Fruit fly (Drosophila melanogaster) whole organism, adult: ENCODE results near the gene dpr3.

Source experiments
- CG11617 ChIP-seq: fragments of 200-800 bp; sonication (Bioruptor generic); optimal IDR thresholded peaks from 2 replicates; lab custom pipeline; 2017; ENCODE audit warnings: mild to moderate bottlenecking, missing biosample characterization, missing genetic modification reagents, missing genetic modification characterization
- CG12768 ChIP-seq: fragments of 200-800 bp; sonication (Bioruptor generic); optimal IDR thresholded peaks from 2 replicates; lab custom pipeline; 2017; ENCODE audit warnings: missing biosample characterization, missing genetic modification characterization, mild to moderate bottlenecking, moderate library complexity, missing genetic modification reagents
- CG14711 ChIP-seq: fragments of 200-800 bp; sonication (Bioruptor generic); optimal IDR thresholded peaks from 2 replicates; lab custom pipeline; 2018; ENCODE audit warnings: missing biosample characterization, mild to moderate bottlenecking, missing genetic modification characterization, moderate library complexity
- CG1620 ChIP-seq: fragments of 200-800 bp; sonication (Bioruptor generic); optimal IDR thresholded peaks from 2 replicates; lab custom pipeline; 2016; ENCODE audit warnings: missing biosample characterization, missing genetic modification characterization
- CG33017 ChIP-seq: fragments of 200-800 bp; sonication (Bioruptor generic); optimal IDR thresholded peaks from 2 replicates; lab custom pipeline; 2018; ENCODE audit warnings: missing biosample characterization, mild to moderate bottlenecking, missing genetic modification characterization, moderate library complexity
- CG5204 ChIP-seq: fragments of 200-800 bp; sonication (Bioruptor generic); optimal IDR thresholded peaks from 2 replicates; lab custom pipeline; 2016; ENCODE audit warnings: missing biosample characterization, missing genetic modification characterization
- CG7045 ChIP-seq: fragments of 200-800 bp; sonication (Bioruptor generic); optimal IDR thresholded peaks from 2 replicates; lab custom pipeline; 2017; ENCODE audit warnings: missing biosample characterization, mild to moderate bottlenecking, missing genetic modification characterization
- CG7101 ChIP-seq: fragments of 200-800 bp; sonication (Bioruptor generic); optimal IDR thresholded peaks from 2 replicates; lab custom pipeline; 2018; ENCODE audit warnings: missing biosample characterization, mild to moderate bottlenecking, missing genetic modification characterization, moderate library complexity
- Clk ChIP-seq: fragments of 200-800 bp; sonication (Bioruptor generic); optimal IDR thresholded peaks from 2 replicates; lab custom pipeline; 2017; ENCODE audit warnings: missing biosample characterization, missing genetic modification characterization
- Crg-1 ChIP-seq: fragments of 200-800 bp; sonication (Bioruptor generic); optimal IDR thresholded peaks from 2 replicates; lab custom pipeline; 2016; ENCODE audit warnings: missing biosample characterization, missing genetic modification characterization
- Hr96 ChIP-seq: fragments of 200-800 bp; sonication (Bioruptor generic); optimal IDR thresholded peaks from 2 replicates; lab custom pipeline; 2016; ENCODE audit warnings: missing biosample characterization, missing genetic modification characterization
- Mnt ChIP-seq: fragments of 200-800 bp; sonication (Bioruptor generic); optimal IDR thresholded peaks from 2 replicates; lab custom pipeline; 2016; ENCODE audit warnings: missing biosample characterization, mild to moderate bottlenecking, missing genetic modification characterization
- bab1 ChIP-seq: fragments of 200-800 bp; sonication (Bioruptor generic); optimal IDR thresholded peaks from 3 replicates; lab custom pipeline; 2019; ENCODE audit warnings: missing biosample characterization, mild to moderate bottlenecking, missing genetic modification characterization, moderate library complexity
- cic ChIP-seq: fragments of 200-800 bp; sonication (Bioruptor generic); optimal IDR thresholded peaks from 2 replicates; lab custom pipeline; 2017; ENCODE audit warnings: missing biosample characterization, mild to moderate bottlenecking, missing genetic modification characterization, moderate library complexity
- cnc ChIP-seq, 2 experiments: fragments of >200 bp; optimal IDR thresholded peaks; 2 replicates each; lab custom pipeline; 2017
- kay ChIP-seq: fragments of 200-800 bp; sonication (Bioruptor generic); peaks from one replicate; lab custom pipeline; 2016; ENCODE audit warnings: missing biosample characterization, missing genetic modification characterization, borderline replicate concordance
- ovo ChIP-seq: fragments of 200-800 bp; sonication (Bioruptor generic); optimal IDR thresholded peaks from 2 replicates; lab custom pipeline; 2016; ENCODE audit warnings: missing biosample characterization, missing genetic modification characterization
- pad ChIP-seq: fragments of 200-800 bp; sonication (Bioruptor generic); optimal IDR thresholded peaks from 3 replicates; lab custom pipeline; 2017; ENCODE audit warnings: missing biosample characterization, missing genetic modification characterization, mild to moderate bottlenecking, moderate library complexity, missing genetic modification reagents
- tj ChIP-seq: fragments of 200-800 bp; sonication (Bioruptor generic); optimal IDR thresholded peaks from 3 replicates; lab custom pipeline; 2017; ENCODE audit warnings: missing biosample characterization, mild to moderate bottlenecking, missing genetic modification characterization, moderate library complexity
- toe ChIP-seq: fragments of 200-800 bp; sonication (Bioruptor generic); optimal IDR thresholded peaks from 2 replicates; lab custom pipeline; 2016; ENCODE audit warnings: missing biosample characterization, missing genetic modification characterization

Gene dpr3

DNA sequence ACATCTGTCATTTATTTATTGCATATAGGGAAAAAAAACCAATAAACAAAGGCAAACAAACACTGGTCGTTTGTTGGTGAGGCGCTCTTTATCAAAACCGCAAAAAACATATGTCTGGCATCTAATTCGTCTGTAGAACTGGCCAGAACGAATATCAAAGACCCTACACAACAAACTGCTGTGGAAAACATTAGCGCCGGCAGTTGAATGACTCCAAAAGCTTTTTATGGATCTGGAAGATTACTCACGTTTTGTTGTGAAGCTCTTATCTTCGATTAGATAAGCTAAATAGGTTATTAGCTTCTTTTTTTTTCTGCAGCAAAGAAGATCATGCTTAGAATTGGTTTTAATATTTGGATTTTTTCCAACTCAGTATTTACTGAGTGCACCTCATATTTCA is 23.3 kb upstream of the dpr3 start:
- TF ChIP-seq CG7045 (GFP tag; lab: Kevin White, UChicago) (no peak), Clk (GFP tag; lab: Kevin White, UChicago) (no peak), CG33017 (peak; percentile 21), Crg-1 (GFP tag; lab: Kevin White, UChicago) (peak; percentile 10), CG12768 (GFP tag; lab: Kevin White, UChicago) (no peak), bab1 (GFP tag; lab: Kevin White, UChicago) (peak; percentile 15), toe (GFP tag; lab: Kevin White, UChicago) (no peak), CG1620 (GFP tag; lab: Kevin White, UChicago) (no peak), cic (GFP tag; lab: Kevin White, UChicago) (no peak), CG14711 (tag; lab: Kevin White, UChicago) (peak; percentile 7), Mnt (GFP tag; lab: Kevin White, UChicago) (no peak), CG11617 (GFP tag; lab: Kevin White, UChicago) (no peak), CG7101 (tag; lab: Kevin White, UChicago) (peak; percentile 16), tj (no peak)

DNA sequence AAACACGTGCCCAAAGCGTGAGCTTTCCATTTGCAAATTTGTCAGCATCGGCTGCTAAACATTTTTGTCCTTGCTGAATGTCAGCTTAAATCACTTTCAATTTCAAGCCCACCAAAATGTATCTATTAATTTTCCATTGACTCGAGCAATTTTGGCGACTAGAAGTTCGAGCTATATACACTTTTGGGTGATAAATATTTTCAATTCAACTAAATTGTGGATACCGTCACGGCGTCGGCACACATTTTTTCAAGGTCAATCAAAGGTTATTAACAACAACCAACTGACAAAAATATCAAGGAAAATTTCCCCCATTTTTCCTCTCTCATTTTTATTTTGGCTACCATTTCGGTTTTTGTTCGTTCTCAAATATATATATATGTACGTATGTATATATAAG is 22.5 kb upstream of the dpr3 start:
- peak; percentile 85 for TF ChIP-seq kay (GFP tag; lab: Kevin White, UChicago)
- TF ChIP-seq CG7101 (tag; lab: Kevin White, UChicago) = no peak

DNA sequence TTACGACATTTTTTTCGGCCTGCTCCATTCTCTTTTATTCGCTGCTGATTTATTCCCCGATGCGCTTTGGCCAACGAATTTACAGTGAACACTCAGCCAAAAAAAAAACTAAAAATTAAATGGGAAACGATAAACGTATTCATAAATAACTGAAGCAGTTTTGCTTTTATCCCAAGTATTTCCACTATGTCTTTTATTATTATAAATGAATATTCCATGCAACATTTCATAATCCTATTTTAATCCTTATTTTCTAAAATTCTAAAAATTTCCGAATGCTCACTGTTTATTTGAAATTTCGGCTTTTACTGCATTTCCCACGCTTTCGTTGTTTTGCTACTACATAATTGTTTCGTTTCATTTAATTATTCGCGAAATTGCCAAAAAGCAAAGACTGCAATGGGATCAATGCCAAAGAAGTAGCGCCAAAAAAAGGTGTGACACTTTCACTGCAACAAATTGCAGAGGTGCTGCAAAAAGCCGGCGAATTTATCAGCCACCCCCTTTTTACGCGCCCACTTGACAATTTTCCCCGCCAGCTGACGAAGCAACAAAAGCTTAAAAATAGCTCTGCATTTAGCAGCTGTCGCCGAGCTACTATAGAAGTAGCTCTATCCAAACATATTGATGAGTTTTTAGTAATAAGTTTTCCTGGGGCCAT is 21.9 kb upstream of the dpr3 start:
- TF ChIP-seq tj (peak; percentile 78), Mnt (GFP tag; lab: Kevin White, UChicago) (peak; percentile 4), CG14711 (tag; lab: Kevin White, UChicago) (peak; percentile 56), CG12768 (GFP tag; lab: Kevin White, UChicago) (no peak), pad (GFP tag; lab: Kevin White, UChicago) (peak; percentile 73), CG33017 (no peak), cic (GFP tag; lab: Kevin White, UChicago) (no peak), CG7101 (tag; lab: Kevin White, UChicago) (peak; percentile 14), bab1 (GFP tag; lab: Kevin White, UChicago) (peak; percentile 79), CG11617 (GFP tag; lab: Kevin White, UChicago) (peak; percentile 30)

DNA sequence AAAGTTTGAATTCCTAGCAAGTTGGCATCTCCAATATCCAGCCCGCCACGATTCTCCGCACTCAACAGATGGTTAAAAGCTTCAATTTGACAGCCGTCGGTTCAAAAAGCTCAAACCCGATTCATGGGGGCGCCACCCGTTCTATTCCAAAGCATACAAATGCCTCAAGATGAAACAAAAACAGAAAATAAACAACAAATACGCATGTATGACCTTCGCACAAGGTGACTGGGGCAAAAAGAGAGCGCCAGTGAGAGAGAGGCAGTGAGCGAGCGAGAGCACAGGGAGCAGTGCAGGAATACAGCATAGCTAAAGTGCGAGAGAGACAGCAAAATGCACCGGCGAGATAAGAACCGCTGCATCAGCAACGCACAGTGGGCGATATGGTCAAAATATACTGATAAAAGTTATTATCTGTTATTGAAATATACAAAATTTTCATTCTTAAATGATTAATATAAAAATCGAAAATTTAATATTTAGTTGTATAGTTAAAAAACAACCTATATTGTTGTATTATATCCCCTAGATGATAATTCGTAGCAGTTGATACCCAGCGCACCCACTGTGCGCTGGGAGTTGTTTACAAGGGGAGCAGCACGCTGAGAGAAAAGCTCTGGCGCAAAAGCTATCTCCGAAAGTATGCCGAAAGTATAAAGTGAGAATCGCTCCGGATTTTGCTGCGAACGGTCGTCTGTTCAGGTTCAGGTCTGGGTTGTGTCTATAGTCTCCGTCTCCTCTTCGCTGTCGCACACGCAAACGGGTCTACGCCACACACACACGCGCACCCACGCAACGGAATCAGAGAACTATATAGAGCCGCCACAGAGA is 20.7 kb upstream of the dpr3 start, which contains the start of gene Glyp:
Gene Glyp, plus strand, starts transcription at position 657 of the 831 bp plus-strand sequence.
- TF ChIP-seq Clk (GFP tag; lab: Kevin White, UChicago) = peak; percentile 96
- TF ChIP-seq CG12768 (GFP tag; lab: Kevin White, UChicago) = peak; percentile 99
- TF ChIP-seq CG11617 (GFP tag; lab: Kevin White, UChicago) = peak; percentile 99
- TF ChIP-seq Hr96 = peak; percentile 81
- TF ChIP-seq CG1620 (GFP tag; lab: Kevin White, UChicago) = peak; percentile 90
- TF ChIP-seq cnc (optimal IDR thresholded peaks at IDR 0.05; lab: Kevin White, UChicago) = no peak
- peak; percentile 100 for TF ChIP-seq tj
- TF ChIP-seq pad (GFP tag; lab: Kevin White, UChicago) = peak; percentile 97
- TF ChIP-seq toe (GFP tag; lab: Kevin White, UChicago) = peak; percentile 92
- peak; percentile 99 for TF ChIP-seq CG33017
- TF ChIP-seq CG14711 (tag; lab: Kevin White, UChicago) = peak; percentile 97
- TF ChIP-seq Mnt (GFP tag; lab: Kevin White, UChicago) = peak; percentile 95
- peak; percentile 99 for TF ChIP-seq CG7045 (GFP tag; lab: Kevin White, UChicago)
- TF ChIP-seq Crg-1 (GFP tag; lab: Kevin White, UChicago) = peak; percentile 96
- TF ChIP-seq CG7101 (tag; lab: Kevin White, UChicago) = peak; percentile 99
- peak; percentile 97 for TF ChIP-seq kay (GFP tag; lab: Kevin White, UChicago)
- TF ChIP-seq ovo (GFP tag; lab: Kevin White, UChicago) = peak; percentile 96
- peak; percentile 98 for TF ChIP-seq bab1 (GFP tag; lab: Kevin White, UChicago)
- peak; percentile 98 for TF ChIP-seq cic (GFP tag; lab: Kevin White, UChicago)
- TF ChIP-seq CG5204 (GFP tag; lab: Kevin White, UChicago) = peak; percentile 95

DNA sequence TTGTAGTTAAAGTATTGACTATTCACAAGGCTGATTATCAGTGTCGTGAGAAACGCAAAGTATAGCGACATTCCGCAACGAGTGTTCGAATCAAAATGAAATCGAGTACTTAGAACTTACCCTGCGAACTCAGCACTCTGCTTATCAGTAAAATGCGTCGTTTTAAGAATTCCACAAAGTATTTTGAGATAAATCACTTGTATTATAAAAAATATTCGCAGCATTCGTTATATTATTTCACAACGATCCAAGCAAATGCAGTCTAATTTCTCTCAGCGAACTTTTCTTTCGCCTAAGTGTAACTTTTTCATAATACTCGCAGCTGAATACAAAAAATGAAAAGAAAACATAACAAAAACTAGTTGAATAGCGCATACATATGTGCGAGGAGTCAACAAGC is 19.5 kb upstream of the dpr3 start, which contains the start of gene CG4259:
Gene CG4259, minus strand, starts transcription at position 101 of the 400 bp plus-strand sequence.
- TF ChIP-seq CG33017 (no peak), CG12768 (GFP tag; lab: Kevin White, UChicago) (no peak), toe (GFP tag; lab: Kevin White, UChicago) (no peak), Crg-1 (GFP tag; lab: Kevin White, UChicago) (no peak), pad (GFP tag; lab: Kevin White, UChicago) (no peak), CG11617 (GFP tag; lab: Kevin White, UChicago) (no peak), cic (GFP tag; lab: Kevin White, UChicago) (no peak), CG5204 (GFP tag; lab: Kevin White, UChicago) (no peak), CG1620 (GFP tag; lab: Kevin White, UChicago) (no peak)
